Worm (Caenorhabditis elegans) whole organism, mixed stage, embryonic: ENCODE results near the gene act-3.

Source experiments
- M03D4.4 ChIP-seq: sonication (generic microtip); optimal IDR thresholded peaks from 2 replicates; lab custom pipeline; 2017; ENCODE audit warnings: mild to moderate bottlenecking, missing genetic modification characterization, missing compliant biosample characterization
- bed-3 ChIP-seq: fragments of 200-800 bp; sonication (Bioruptor generic); optimal IDR thresholded peaks from 3 replicates; lab custom pipeline; 2018; ENCODE audit warnings: mild to moderate bottlenecking, missing genetic modification characterization, moderate library complexity, missing compliant biosample characterization
- blmp-1 ChIP-seq: fragments of 150-350 bp; optimal IDR thresholded peaks from 2 replicates; lab custom pipeline; 2014; ENCODE audit warnings: missing biosample characterization, missing genetic modification characterization
- ceh-39 ChIP-seq: fragments of 150-350 bp; optimal IDR thresholded peaks from 2 replicates; lab custom pipeline; 2014; ENCODE audit warnings: missing biosample characterization, missing genetic modification characterization
- ceh-43 ChIP-seq: fragments of 200-800 bp; sonication (Bioruptor generic); optimal IDR thresholded peaks from 2 replicates; lab custom pipeline; 2018; ENCODE audit warnings: mild to moderate bottlenecking, missing genetic modification characterization, moderate library complexity, missing compliant biosample characterization
- ceh-83 ChIP-seq: fragments of 200-800 bp; sonication (Bioruptor generic); optimal IDR thresholded peaks from 2 replicates; lab custom pipeline; 2018; ENCODE audit warnings: mild to moderate bottlenecking, missing genetic modification characterization, missing compliant biosample characterization
- ces-1 ChIP-seq: fragments of 150-350 bp; optimal IDR thresholded peaks from 2 replicates; lab custom pipeline; 2014; ENCODE audit warnings: missing biosample characterization, missing genetic modification reagents, missing genetic modification characterization
- cnd-1 ChIP-seq: fragments of 200-800 bp; sonication (Bioruptor generic); optimal IDR thresholded peaks from 2 replicates; lab custom pipeline; 2018; ENCODE audit warnings: mild to moderate bottlenecking, missing genetic modification characterization, missing compliant biosample characterization
- drap-1 ChIP-seq: fragments of 200-800 bp; sonication (Bioruptor generic); optimal IDR thresholded peaks from 3 replicates; lab custom pipeline; 2018; ENCODE audit warnings: mild to moderate bottlenecking, missing genetic modification characterization, missing compliant biosample characterization
- elt-1 ChIP-seq: sonication (generic microtip); optimal IDR thresholded peaks from 2 replicates; lab custom pipeline; 2017; ENCODE audit warnings: missing genetic modification characterization, mild to moderate bottlenecking, missing compliant biosample characterization, antibody characterized with exemption, moderate library complexity, borderline replicate concordance; ENCODE audit not compliant: insufficient read depth
- elt-3 ChIP-seq: fragments of 150-350 bp; optimal IDR thresholded peaks from 2 replicates; lab custom pipeline; 2014; ENCODE audit warnings: missing biosample characterization, missing genetic modification characterization
- flh-1 ChIP-seq: fragments of 200-800 bp; sonication (Bioruptor generic); optimal IDR thresholded peaks from 2 replicates; lab custom pipeline; 2018; ENCODE audit warnings: mild to moderate bottlenecking, missing genetic modification characterization, moderate library complexity, missing compliant biosample characterization
- ham-2 ChIP-seq: fragments of 200-800 bp; sonication (Bioruptor generic); optimal IDR thresholded peaks from 2 replicates; lab custom pipeline; 2018; ENCODE audit warnings: mild to moderate bottlenecking, missing genetic modification characterization, missing compliant biosample characterization
- hlh-1 ChIP-seq: fragments of 150-350 bp; optimal IDR thresholded peaks from 2 replicates; lab custom pipeline; 2014; ENCODE audit warnings: missing biosample characterization, missing genetic modification reagents, missing genetic modification characterization
- lin-13 ChIP-seq: fragments of 150-350 bp; optimal IDR thresholded peaks from 2 replicates; lab custom pipeline; 2014; ENCODE audit warnings: missing biosample characterization, missing genetic modification characterization
- lsy-2 ChIP-seq: fragments of 150-350 bp; optimal IDR thresholded peaks from 2 replicates; lab custom pipeline; 2014; ENCODE audit warnings: missing biosample characterization, missing genetic modification characterization
- mab-5 ChIP-seq: fragments of 150-350 bp; optimal IDR thresholded peaks from 2 replicates; lab custom pipeline; 2014; ENCODE audit warnings: missing biosample characterization, missing genetic modification characterization
- mep-1 ChIP-seq: fragments of 150-350 bp; optimal IDR thresholded peaks from 2 replicates; lab custom pipeline; 2017; ENCODE audit warnings: missing biosample characterization, missing genetic modification reagents, missing genetic modification characterization, inconsistent platforms
- mls-2 ChIP-seq: sonication (generic microtip); optimal IDR thresholded peaks from 2 replicates; lab custom pipeline; 2016; ENCODE audit warnings: mild to moderate bottlenecking, missing genetic modification characterization, moderate library complexity, missing compliant biosample characterization
- nhr-12 ChIP-seq: fragments of 150-350 bp; optimal IDR thresholded peaks from 2 replicates; lab custom pipeline; 2014; ENCODE audit warnings: missing biosample characterization, missing genetic modification characterization
- nhr-2 ChIP-seq: fragments of 150-350 bp; optimal IDR thresholded peaks from 2 replicates; lab custom pipeline; 2014; ENCODE audit warnings: missing biosample characterization, missing genetic modification characterization
- nhr-237 ChIP-seq: fragments of 150-350 bp; optimal IDR thresholded peaks from 2 replicates; lab custom pipeline; 2014; ENCODE audit warnings: missing biosample characterization, missing genetic modification characterization
- nhr-28 ChIP-seq: fragments of 150-350 bp; optimal IDR thresholded peaks from 2 replicates; lab custom pipeline; 2014; ENCODE audit warnings: missing biosample characterization, missing genetic modification characterization
- nhr-76 ChIP-seq: sonication (generic microtip); optimal IDR thresholded peaks from 2 replicates; lab custom pipeline; 2017; ENCODE audit warnings: missing biosample characterization, missing genetic modification characterization
- pha-4 ChIP-seq: fragments of 150-350 bp; optimal IDR thresholded peaks from 2 replicates; lab custom pipeline; 2018; ENCODE audit warnings: missing biosample characterization, missing genetic modification reagents, missing genetic modification characterization
- sem-2 ChIP-seq: fragments of 200-800 bp; sonication (Bioruptor generic); optimal IDR thresholded peaks from 2 replicates; lab custom pipeline; 2018; ENCODE audit warnings: mild to moderate bottlenecking, missing genetic modification characterization, missing compliant biosample characterization
- snpc-4 ChIP-seq: fragments of 150-350 bp; optimal IDR thresholded peaks from 2 replicates; lab custom pipeline; 2014; ENCODE audit warnings: missing biosample characterization, missing genetic modification characterization
- sptf-1 ChIP-seq: sonication (generic microtip); optimal IDR thresholded peaks from 2 replicates; lab custom pipeline; 2017; ENCODE audit warnings: mild to moderate bottlenecking, missing genetic modification characterization, moderate library complexity, missing compliant biosample characterization
- unc-120 ChIP-seq: sonication (generic microtip); optimal IDR thresholded peaks from 2 replicates; lab custom pipeline; 2017; ENCODE audit warnings: missing genetic modification characterization, missing compliant biosample characterization; ENCODE audit not compliant: poor library complexity, severe bottlenecking
- unc-39 ChIP-seq: fragments of 150-350 bp; optimal IDR thresholded peaks from 2 replicates; lab custom pipeline; 2014; ENCODE audit warnings: missing biosample characterization, missing genetic modification characterization
- unc-62 ChIP-seq: fragments of 150-350 bp; optimal IDR thresholded peaks from 2 replicates; lab custom pipeline; 2014; ENCODE audit warnings: missing biosample characterization, missing genetic modification reagents, missing genetic modification characterization
- zip-8 ChIP-seq: fragments of 150-350 bp; optimal IDR thresholded peaks from 2 replicates; lab custom pipeline; 2014; ENCODE audit warnings: missing biosample characterization, missing genetic modification characterization
- ztf-11 ChIP-seq: fragments of 150-350 bp; optimal IDR thresholded peaks from 2 replicates; lab custom pipeline; 2014; ENCODE audit warnings: missing biosample characterization, missing genetic modification characterization

act-3 gene

ce11 chrV:11056484-11056883 lies 17.8 kb downstream of the act-3 start:
- TF ChIP-seq drap-1 (GFP tag; lab: Kevin White, UChicago) (no peak), nhr-12 (no peak), lsy-2 (no peak), elt-3 (tag; lab: Kevin White, UChicago) (no peak), hlh-1 (no peak), lin-13 (tag; lab: Kevin White, UChicago) (no peak), blmp-1 (tag; lab: Kevin White, UChicago) (no peak), snpc-4 (tag; lab: Kevin White, UChicago) (no peak), pha-4 (no peak), mab-5 (no peak), ztf-11 (tag; lab: Kevin White, UChicago) (no peak), elt-1 (no peak), unc-62 (no peak), cnd-1 (tag; lab: Kevin White, UChicago) (no peak), ceh-39 (tag; lab: Kevin White, UChicago) (no peak), nhr-28 (tag; lab: Kevin White, UChicago) (no peak), mls-2 (tag; lab: Kevin White, UChicago) (no peak), sem-2 (no peak), nhr-2 (no peak), unc-120 (tag; lab: Kevin White, UChicago) (no peak)

ce11 chrV:11053827-11054226 lies 20.5 kb downstream of the act-3 start, which contains the start of gene T04C12.7:
T04C12.7 (plus strand) TSS chrV:11054127.
- no peak for TF ChIP-seq ces-1
- no peak for TF ChIP-seq snpc-4 (tag; lab: Kevin White, UChicago)
- TF ChIP-seq lin-13 (tag; lab: Kevin White, UChicago) = no peak
- no peak for TF ChIP-seq mab-5
- no peak for TF ChIP-seq bed-3 (GFP tag; lab: Kevin White, UChicago)
- no peak for TF ChIP-seq drap-1 (GFP tag; lab: Kevin White, UChicago)
- no peak for TF ChIP-seq blmp-1 (tag; lab: Kevin White, UChicago)
- TF ChIP-seq nhr-12 = no peak
- TF ChIP-seq ham-2 (GFP tag; lab: Kevin White, UChicago) = no peak
- TF ChIP-seq, all 35 proteins: peak for 0

ce11 chrV:11051921-11052320 lies 22.4 kb downstream of the act-3 start, which contains the start of gene T04C12.33:
T04C12.33 (plus strand) TSS chrV:11052221.
- TF ChIP-seq ztf-11 (tag; lab: Kevin White, UChicago) (no peak), elt-3 (tag; lab: Kevin White, UChicago) (no peak), cnd-1 (tag; lab: Kevin White, UChicago) (no peak), nhr-237 (tag; lab: Kevin White, UChicago) (no peak)

ce11 chrV:11048678-11049077 lies 25.6 kb downstream of the act-3 start, which contains the start of gene srh-74:
srh-74 (minus strand) TSS chrV:11048778.
- no peak for TF ChIP-seq ceh-43
- TF ChIP-seq pha-4 = no peak
- TF ChIP-seq elt-1 = no peak
- no peak for TF ChIP-seq nhr-76 (tag; lab: Kevin White, UChicago)
- no peak for TF ChIP-seq sptf-1 (tag; lab: Kevin White, UChicago)

ce11 chrV:11046730-11047129 lies 27.6 kb downstream of the act-3 start, which contains the start of gene dhs-18:
dhs-18 (minus strand) TSS chrV:11046833.
- TF ChIP-seq sptf-1 (tag; lab: Kevin White, UChicago) (no peak), flh-1 (no peak), hlh-1 (no peak), bed-3 (GFP tag; lab: Kevin White, UChicago) (no peak), ceh-43 (no peak), unc-120 (tag; lab: Kevin White, UChicago) (no peak), sem-2 (no peak), ces-1 (no peak), cnd-1 (tag; lab: Kevin White, UChicago) (no peak), pha-4 (no peak), ceh-83 (GFP tag; lab: Kevin White, UChicago) (no peak), ztf-11 (tag; lab: Kevin White, UChicago) (no peak), drap-1 (GFP tag; lab: Kevin White, UChicago) (no peak), lin-13 (tag; lab: Kevin White, UChicago) (no peak), elt-1 (no peak), mep-1 (no peak), M03D4.4 (tag; lab: Kevin White, UChicago) (no peak), zip-8 (no peak), nhr-12 (no peak), unc-39 (tag; lab: Kevin White, UChicago) (no peak)
